Worm (Caenorhabditis elegans) whole organism, L4/young adult: ENCODE results near the gene chil-26.

Source experiments
- W03F9.2 ChIP-seq: fragments of 150-350 bp; optimal IDR thresholded peaks from 2 replicates; lab custom pipeline; 2014; ENCODE audit warnings: missing biosample characterization, missing genetic modification characterization
- him-1 ChIP-seq: sonication (generic microtip); optimal IDR thresholded peaks from 2 replicates; lab custom pipeline; 2016; ENCODE audit warnings: missing genotype, missing genetic modification reagents, missing genetic modification characterization, missing compliant biosample characterization

DNA sequence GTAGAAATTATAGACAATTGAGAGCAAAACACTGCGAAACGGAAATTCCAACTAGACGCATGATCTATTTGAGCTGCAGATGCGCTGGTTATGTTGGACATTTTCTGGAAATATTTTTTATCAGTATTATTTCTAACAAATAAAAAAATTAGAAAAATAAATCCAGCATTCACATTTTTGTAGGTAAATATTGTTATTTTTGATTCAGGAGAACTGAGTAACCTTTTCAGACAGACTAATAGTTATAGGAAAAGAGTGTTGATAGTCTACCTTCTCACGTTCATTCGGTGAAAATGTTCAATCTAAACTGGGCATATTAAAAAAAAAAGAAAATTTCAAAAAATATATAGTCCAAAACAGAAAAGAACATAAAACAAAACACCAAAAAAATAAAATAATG, 46.7 kb downstream of the chil-26 start, which contains the start of gene sra-1:
- TF ChIP-seq him-1 (tag; lab: Kevin White, UChicago) (no peak), W03F9.2 (tag; lab: Kevin White, UChicago) (no peak)
